Worm (Caenorhabditis elegans) whole organism, mixed stage, embryonic: ENCODE results near the gene sre-35.
"Not testable (repeated sequence)": the region's sequence is repeated elsewhere in the genome, so short reads cannot be mapped to it uniquely, and the experiment has no call there.

Experiments
- M03D4.4 ChIP-seq: sonication (generic microtip); optimal IDR thresholded peaks from 2 replicates; lab custom pipeline; 2017; ENCODE audit warnings: mild to moderate bottlenecking, missing genetic modification characterization, missing compliant biosample characterization
- ceh-39 ChIP-seq: fragments of 150-350 bp; optimal IDR thresholded peaks from 2 replicates; lab custom pipeline; 2014; ENCODE audit warnings: missing biosample characterization, missing genetic modification characterization
- mep-1 ChIP-seq: fragments of 150-350 bp; optimal IDR thresholded peaks from 2 replicates; lab custom pipeline; 2017; ENCODE audit warnings: missing biosample characterization, missing genetic modification reagents, missing genetic modification characterization, inconsistent platforms
- mls-2 ChIP-seq: sonication (generic microtip); optimal IDR thresholded peaks from 2 replicates; lab custom pipeline; 2016; ENCODE audit warnings: mild to moderate bottlenecking, missing genetic modification characterization, moderate library complexity, missing compliant biosample characterization
- nhr-237 ChIP-seq: fragments of 150-350 bp; optimal IDR thresholded peaks from 2 replicates; lab custom pipeline; 2014; ENCODE audit warnings: missing biosample characterization, missing genetic modification characterization
- nhr-76 ChIP-seq: sonication (generic microtip); optimal IDR thresholded peaks from 2 replicates; lab custom pipeline; 2017; ENCODE audit warnings: missing biosample characterization, missing genetic modification characterization
- pha-4 ChIP-seq: fragments of 150-350 bp; optimal IDR thresholded peaks from 2 replicates; lab custom pipeline; 2018; ENCODE audit warnings: missing biosample characterization, missing genetic modification reagents, missing genetic modification characterization
- snpc-4 ChIP-seq: fragments of 150-350 bp; optimal IDR thresholded peaks from 2 replicates; lab custom pipeline; 2014; ENCODE audit warnings: missing biosample characterization, missing genetic modification characterization
- unc-62 ChIP-seq: fragments of 150-350 bp; optimal IDR thresholded peaks from 2 replicates; lab custom pipeline; 2014; ENCODE audit warnings: missing biosample characterization, missing genetic modification reagents, missing genetic modification characterization
- ztf-11 ChIP-seq: fragments of 150-350 bp; optimal IDR thresholded peaks from 2 replicates; lab custom pipeline; 2014; ENCODE audit warnings: missing biosample characterization, missing genetic modification characterization

- not testable (repeated sequence) for TF ChIP-seq M03D4.4 (tag; lab: Kevin White, UChicago); nhr-237 (tag; lab: Kevin White, UChicago); mls-2 (tag; lab: Kevin White, UChicago); ceh-39 (tag; lab: Kevin White, UChicago); ztf-11 (tag; lab: Kevin White, UChicago); nhr-76 (tag; lab: Kevin White, UChicago); unc-62 (GFP tag; lab: Kevin White, UChicago); mep-1 (tag; lab: Kevin White, UChicago); pha-4 (tag; lab: Kevin White, UChicago); snpc-4 (tag; lab: Kevin White, UChicago)
Observed at ce11 chrII:12441164-12441563, 11.5 kb downstream of the sre-35 start, which contains the start of gene Y57A10C.10.
